Fruit fly (Drosophila melanogaster) whole organism, embryonic: ENCODE data around the gene CG42269.
A peak's percentile ranks its signal among the peaks of the same experiment; 100 is the strongest.

Source experiments
- Ada2b ChIP-seq: fragments of 200-800 bp; sonication (Bioruptor generic); IDR thresholded peaks from 2 replicates; pipeline ENCODE4 v1.3.6; 2022; ENCODE audit warnings: missing biosample characterization, missing genetic modification characterization
- Aef1 ChIP-seq: fragments of 200-800 bp; sonication (Bioruptor generic); IDR thresholded peaks from 3 replicates; pipeline ENCODE4 v1.3.6; 2022; ENCODE audit warnings: missing biosample characterization, missing genetic modification characterization
- Atf-2 ChIP-seq: fragments of 200-800 bp; sonication (Bioruptor generic); optimal IDR thresholded peaks from 2 replicates; lab custom pipeline; 2016; ENCODE audit warnings: missing biosample characterization, missing genetic modification characterization
- Awh ChIP-seq: fragments of 200-800 bp; sonication (Bioruptor generic); IDR thresholded peaks from 2 replicates; pipeline ENCODE4, ENCODE4 v1.3.6; 2022; ENCODE audit warnings: missing biosample characterization, missing genetic modification characterization
- BEAF-32 ChIP-seq: fragments of 200-800 bp; sonication (Bioruptor generic); optimal IDR thresholded peaks from 3 replicates; lab custom pipeline; 2017; ENCODE audit warnings: missing biosample characterization, missing genetic modification characterization, mild to moderate bottlenecking, moderate library complexity, missing genetic modification reagents
- CG11085 ChIP-seq: fragments of 200-800 bp; sonication (Bioruptor generic); IDR thresholded peaks from 2 replicates; pipeline ENCODE4 v1.3.6; 2022; ENCODE audit warnings: missing biosample characterization, missing genetic modification characterization
- CG12219 ChIP-seq: fragments of 200-800 bp; sonication (Bioruptor generic); optimal IDR thresholded peaks from 3 replicates; lab custom pipeline; 2018; ENCODE audit warnings: missing biosample characterization, mild to moderate bottlenecking, missing genetic modification characterization
- CG13296 ChIP-seq: fragments of 200-800 bp; sonication (Bioruptor generic); optimal IDR thresholded peaks from 3 replicates; lab custom pipeline; 2018; ENCODE audit warnings: missing biosample characterization, mild to moderate bottlenecking, missing genetic modification characterization
- CG17328 ChIP-seq: fragments of 200-800 bp; sonication (Bioruptor generic); IDR thresholded peaks from 2 replicates; pipeline ENCODE4 v1.3.6; 2022; ENCODE audit warnings: missing biosample characterization, missing genetic modification characterization
- CG18262 ChIP-seq: fragments of 200-800 bp; optimal IDR thresholded peaks from 3 replicates; lab custom pipeline; 2019; ENCODE audit warnings: missing biosample characterization, mild to moderate bottlenecking, missing genetic modification characterization, moderate library complexity
- CG1832 ChIP-seq: fragments of 200-800 bp; sonication (Bioruptor generic); optimal IDR thresholded peaks from 2 replicates; lab custom pipeline; 2017; ENCODE audit warnings: missing biosample characterization, mild to moderate bottlenecking, missing genetic modification characterization, inconsistent platforms
- CG2120 ChIP-seq: fragments of 200-800 bp; sonication (Bioruptor generic); optimal IDR thresholded peaks from 3 replicates; lab custom pipeline; 2016; ENCODE audit warnings: missing biosample characterization, missing genetic modification characterization
- CG30020 ChIP-seq: fragments of 200-800 bp; optimal IDR thresholded peaks from 2 replicates; lab custom pipeline; 2019; ENCODE audit warnings: missing biosample characterization, mild to moderate bottlenecking, missing genetic modification characterization, moderate library complexity
- CG43689 ChIP-seq: fragments of 200-800 bp; sonication (Bioruptor generic); IDR thresholded peaks from 2 replicates; pipeline ENCODE4 v1.3.6; 2022; ENCODE audit warnings: missing biosample characterization, missing genetic modification characterization
- CG4707 ChIP-seq: fragments of 200-800 bp; sonication (Bioruptor generic); optimal IDR thresholded peaks from 2 replicates; lab custom pipeline; 2018; ENCODE audit warnings: missing biosample characterization, mild to moderate bottlenecking, missing genetic modification characterization, moderate library complexity
- CG8765 ChIP-seq: fragments of 200-800 bp; sonication (Bioruptor generic); IDR thresholded peaks from 2 replicates; pipeline ENCODE4 v1.3.6; 2022; ENCODE audit warnings: missing biosample characterization, missing genetic modification characterization
- CoRest ChIP-seq: fragments of 200-800 bp; sonication (Bioruptor generic); optimal IDR thresholded peaks from 3 replicates; lab custom pipeline; 2018; ENCODE audit warnings: missing biosample characterization, mild to moderate bottlenecking, missing genetic modification characterization, moderate library complexity
- Dip2 ChIP-seq: fragments of 200-800 bp; sonication (Bioruptor generic); IDR thresholded peaks from 2 replicates; pipeline ENCODE4 v1.3.6; 2022; ENCODE audit warnings: missing biosample characterization, missing genetic modification characterization
- E2f1 ChIP-seq: fragments of 200-800 bp; sonication (Bioruptor generic); IDR thresholded peaks from 2 replicates; pipeline ENCODE4 v1.3.6; 2022; ENCODE audit warnings: missing biosample characterization, missing genetic modification characterization
- HLH3B ChIP-seq: fragments of 200-800 bp; sonication (Bioruptor generic); IDR thresholded peaks from 2 replicates; pipeline ENCODE4 v1.3.6; 2022; ENCODE audit warnings: missing biosample characterization, missing genetic modification characterization
- HLH4C ChIP-seq: fragments of 200-800 bp; sonication (Bioruptor generic); IDR thresholded peaks from 3 replicates; pipeline ENCODE4 v1.3.6; 2022; ENCODE audit warnings: missing biosample characterization, missing genetic modification characterization; ENCODE audit not compliant: partially characterized antibody
- Hmr ChIP-seq: fragments of 200-800 bp; sonication (Bioruptor generic); optimal IDR thresholded peaks from 3 replicates; lab custom pipeline; 2017; ENCODE audit warnings: mild to moderate bottlenecking, missing biosample characterization, missing genetic modification reagents, missing genetic modification characterization
- Hr39 ChIP-seq: fragments of >200 bp; optimal IDR thresholded peaks from 2 replicates; lab custom pipeline; 2017
- MESR4 ChIP-seq: fragments of 200-800 bp; sonication (Bioruptor generic); optimal IDR thresholded peaks from 2 replicates; lab custom pipeline; 2018; ENCODE audit warnings: missing biosample characterization, mild to moderate bottlenecking, missing genetic modification characterization, moderate library complexity
- Med ChIP-seq: fragments of 200-800 bp; sonication (Bioruptor generic); peaks from one replicate; lab custom pipeline; 2016; ENCODE audit warnings: missing biosample characterization, missing genetic modification characterization, mild to moderate bottlenecking, inconsistent platforms, moderate library complexity
- Mrtf ChIP-seq: fragments of 200-800 bp; sonication (Bioruptor generic); IDR thresholded peaks from 3 replicates; pipeline ENCODE4 v1.3.6; 2022; ENCODE audit warnings: missing biosample characterization, missing genetic modification characterization
- Sox102F ChIP-seq: fragments of 200-800 bp; sonication (Bioruptor generic); optimal IDR thresholded peaks from 2 replicates; lab custom pipeline; 2018; ENCODE audit warnings: missing biosample characterization, mild to moderate bottlenecking, missing genetic modification characterization, moderate library complexity
- Spps ChIP-seq: fragments of 200-800 bp; sonication (Bioruptor generic); optimal IDR thresholded peaks from 2 replicates; lab custom pipeline; 2018; ENCODE audit warnings: missing biosample characterization, mild to moderate bottlenecking, missing genetic modification characterization
- Sry-δ ChIP-seq: fragments of 200-800 bp; sonication (Bioruptor generic); optimal IDR thresholded peaks from 2 replicates; lab custom pipeline; 2016; ENCODE audit warnings: missing biosample characterization, missing genetic modification characterization
- Trl ChIP-seq, 3 experiments: fragments of >200 bp in 2 of 3; fragments of 200-800 bp in 1 of 3; sonication (Bioruptor generic) in 1 of 3; optimal IDR thresholded peaks; 2 replicates in 1 of 3; 3 replicates in 2 of 3; lab custom pipeline; 2016 to 2017; ENCODE audit warnings: missing biosample characterization in 1 of 3, missing genetic modification characterization in 1 of 3
- Xrp1 ChIP-seq: fragments of 200-800 bp; sonication (Bioruptor generic); IDR thresholded peaks from 2 replicates; pipeline ENCODE4 v1.3.6; 2022; ENCODE audit warnings: missing biosample characterization, missing genetic modification characterization
- cg ChIP-seq: fragments of 200-800 bp; sonication (Bioruptor generic); optimal IDR thresholded peaks from 3 replicates; lab custom pipeline; 2019; ENCODE audit warnings: missing biosample characterization, mild to moderate bottlenecking, missing genetic modification characterization, moderate library complexity
- ci ChIP-seq: fragments of 200-800 bp; sonication (Bioruptor generic); IDR thresholded peaks from 3 replicates; pipeline ENCODE4 v1.3.6; 2022; ENCODE audit warnings: missing biosample characterization, missing genetic modification characterization
- eve ChIP-seq, 2 experiments: fragments of >200 bp; optimal IDR thresholded peaks; 2 replicates each; lab custom pipeline; 2017; ENCODE audit warnings: missing biosample characterization in 2 of 2, missing genetic modification characterization in 2 of 2
- eyg ChIP-seq: fragments of 200-800 bp; sonication (Bioruptor generic); optimal IDR thresholded peaks from 3 replicates; lab custom pipeline; 2016; ENCODE audit warnings: missing biosample characterization, missing genetic modification characterization
- hb ChIP-seq: fragments of 200-800 bp; sonication (Bioruptor generic); IDR thresholded peaks from 3 replicates; pipeline ENCODE4 v1.3.6; 2022; ENCODE audit warnings: missing biosample characterization, missing genetic modification characterization; ENCODE audit not compliant: partially characterized antibody
- hbn ChIP-seq: fragments of 200-800 bp; sonication (Bioruptor generic); IDR thresholded peaks from 2 replicates; pipeline ENCODE4 v1.3.6; 2022; ENCODE audit warnings: missing biosample characterization, missing genetic modification characterization; ENCODE audit not compliant: partially characterized antibody
- insv ChIP-seq, 2 experiments: fragments of 200-800 bp; sonication (Bioruptor generic); optimal IDR thresholded peaks; 3 replicates each; lab custom pipeline; 2016 to 2018; ENCODE audit warnings: missing biosample characterization in 2 of 2, missing genetic modification characterization in 2 of 2
- kay ChIP-seq: fragments of 200-800 bp; sonication (Bioruptor generic); optimal IDR thresholded peaks from 2 replicates; lab custom pipeline; 2016; ENCODE audit warnings: missing biosample characterization, missing genetic modification characterization
- lilli ChIP-seq: fragments of 200-800 bp; sonication (Bioruptor generic); optimal IDR thresholded peaks from 3 replicates; lab custom pipeline; 2016; ENCODE audit warnings: missing biosample characterization, missing genetic modification characterization
- lov ChIP-seq, 2 experiments: fragments of 200-800 bp in 1 of 2; fragments of >200 bp in 1 of 2; sonication (Bioruptor generic) in 1 of 2; IDR thresholded peaks in 1 of 2; optimal IDR thresholded peaks in 1 of 2; 2 replicates in 1 of 2; 3 replicates in 1 of 2; pipeline versions ENCODE4 v1.3.6 to Lab custom; 2017 to 2022; ENCODE audit warnings: missing biosample characterization in 1 of 2, missing genetic modification characterization in 1 of 2
- mld ChIP-seq: fragments of 200-800 bp; sonication (Bioruptor generic); IDR thresholded peaks from 3 replicates; pipeline ENCODE4 v1.3.6; 2022; ENCODE audit warnings: missing biosample characterization, missing genetic modification characterization; ENCODE audit not compliant: partially characterized antibody
- nmo ChIP-seq: fragments of 200-800 bp; sonication (Bioruptor generic); optimal IDR thresholded peaks from 2 replicates; lab custom pipeline; 2018; ENCODE audit warnings: missing biosample characterization, mild to moderate bottlenecking, missing genetic modification characterization, moderate library complexity
- pho ChIP-seq: fragments of 200-800 bp; sonication (Bioruptor generic); optimal IDR thresholded peaks from 2 replicates; lab custom pipeline; 2016; ENCODE audit warnings: missing biosample characterization, missing genetic modification characterization
- psq ChIP-seq: fragments of 200-800 bp; sonication (Bioruptor generic); optimal IDR thresholded peaks from 2 replicates; lab custom pipeline; 2017; ENCODE audit warnings: missing biosample characterization, missing genetic modification characterization
- sim ChIP-seq: fragments of 200-800 bp; sonication (Bioruptor generic); IDR thresholded peaks from 2 replicates; pipeline ENCODE4 v1.3.6; 2022; ENCODE audit warnings: missing biosample characterization, missing genetic modification characterization
- so ChIP-seq: fragments of 200-800 bp; sonication (Bioruptor generic); IDR thresholded peaks from 3 replicates; pipeline ENCODE4 v1.3.6; 2022; ENCODE audit warnings: missing biosample characterization, missing genetic modification characterization
- sob ChIP-seq: fragments of 200-800 bp; sonication (Bioruptor generic); IDR thresholded peaks from 2 replicates; pipeline ENCODE4 v1.3.6; 2022; ENCODE audit warnings: missing biosample characterization, missing genetic modification characterization
- tll ChIP-seq, 2 experiments: fragments of 200-800 bp in 1 of 2; fragments of >200 bp in 1 of 2; sonication (Bioruptor generic) in 1 of 2; optimal IDR thresholded peaks; 2 replicates each; lab custom pipeline; 2017 to 2019; ENCODE audit warnings: missing biosample characterization in 2 of 2, missing genetic modification characterization in 2 of 2, mild to moderate bottlenecking in 1 of 2, moderate library complexity in 1 of 2
- tna ChIP-seq: fragments of 200-800 bp; sonication (Bioruptor generic); IDR thresholded peaks from 2 replicates; pipeline ENCODE4 v1.3.6; 2022; ENCODE audit warnings: missing biosample characterization, missing genetic modification characterization; ENCODE audit not compliant: partially characterized antibody
- ttk ChIP-seq: fragments of 200-800 bp; sonication (Bioruptor generic); IDR thresholded peaks from 2 replicates; pipeline ENCODE4 v2.1.2; 2022; ENCODE audit warnings: missing biosample characterization, missing genetic modification characterization

Gene CG42269

dm6 chr3L:6085988-6086387 lies 19.9 kb downstream of the CG42269 start (continued):
- TF ChIP-seq tna (no peak), lov (optimal IDR thresholded peaks at IDR 0.05; lab: Kevin White, UChicago) (no peak), lov (GFP tag; IDR thresholded peaks at IDR 0.05; lab: Robert Waterston, UW) (no peak), Sox102F (GFP tag; lab: Kevin White, UChicago) (peak; percentile 49), sim (GFP tag; lab: Robert Waterston, UW) (no peak), Spps (tag; lab: Kevin White, UChicago) (no peak), ci (GFP tag; lab: Robert Waterston, UW) (no peak), MESR4 (GFP tag; lab: Kevin White, UChicago) (no peak), CG8765 (GFP tag; lab: Robert Waterston, UW) (no peak), Aef1 (GFP tag; lab: Robert Waterston, UW) (no peak), hbn (GFP tag; lab: Robert Waterston, UW) (no peak), CG43689 (GFP tag; lab: Robert Waterston, UW) (no peak), BEAF-32 (GFP tag; lab: Kevin White, UChicago) (no peak), CG12219 (GFP tag; lab: Kevin White, UChicago) (no peak), Hr39 (no peak), cg (GFP tag; lab: Kevin White, UChicago) (no peak), HLH3B (GFP tag; lab: Robert Waterston, UW) (no peak), CG4707 (GFP tag; lab: Kevin White, UChicago) (no peak), CG1832 (GFP tag; lab: Kevin White, UChicago) (no peak), CG18262 (no peak), Sry-δ (GFP tag; lab: Kevin White, UChicago) (no peak), psq (GFP tag; lab: Kevin White, UChicago) (no peak), CoRest (tag; lab: Kevin White, UChicago) (peak; percentile 19), CG2120 (peak; percentile 62), sob (GFP tag; lab: Robert Waterston, UW) (0 out of 2 replicates have a peak, but pooled peaks have one; percentile 26), pho (peak; percentile 38), ttk (no peak), Hmr (GFP tag; lab: Kevin White, UChicago) (peak; percentile 38), HLH4C (GFP tag; lab: Robert Waterston, UW) (no peak), eyg (no peak), Ada2b (GFP tag; lab: Robert Waterston, UW) (no peak), Mrtf (no peak), E2f1 (GFP tag; lab: Robert Waterston, UW) (no peak), CG17328 (0 out of 2 replicates have a peak, but pooled peaks have one; percentile 43), hb (GFP tag; lab: Robert Waterston, UW) (no peak), tll (GFP tag; optimal IDR thresholded peaks at IDR 0.05; lab: Kevin White, UChicago) (no peak), CG13296 (GFP tag; lab: Kevin White, UChicago) (no peak), Med (GFP tag; lab: Kevin White, UChicago) (peak; percentile 72), so (0 out of 3 replicates have a peak, but pooled peaks have one; percentile 24), Awh (GFP tag; lab: Robert Waterston, UW) (no peak), insv (GFP tag; optimal IDR thresholded peaks at IDR 0.05; lab: Kevin White, UChicago) (no peak), CG11085 (GFP tag; lab: Robert Waterston, UW) (no peak), nmo (GFP tag; lab: Kevin White, UChicago) (peak; percentile 24), kay (GFP tag; lab: Kevin White, UChicago) (no peak), lilli (GFP tag; lab: Kevin White, UChicago) (peak; percentile 40), Dip2 (GFP tag; lab: Robert Waterston, UW) (no peak), Atf-2 (GFP tag; lab: Kevin White, UChicago) (no peak), Trl (optimal IDR thresholded peaks at IDR 0.05; lab: Kevin White, UChicago) (no peak), Trl (GFP tag; optimal IDR thresholded peaks at IDR 0.05; lab: Kevin White, UChicago) (no peak), eve (GFP tag; optimal IDR thresholded peaks at IDR 0.05; lab: Kevin White, UChicago) (no peak), Xrp1 (peak; percentile 40; the same call in 1 of the 2 replicates), mld (GFP tag; lab: Robert Waterston, UW) (no peak), CG30020 (tag; lab: Kevin White, UChicago) (no peak)
